Fruit fly (Drosophila melanogaster) Kc167 (cell line): ENCODE results near the gene CG5787.

ENCODE experiments used
- Myc ChIP-seq: fragments of >200 bp; optimal IDR thresholded peaks from 2 replicates; lab custom pipeline; 2017; ENCODE audit warnings: missing external identifiers
- Sin3A ChIP-seq: fragments of >200 bp; optimal IDR thresholded peaks from 2 replicates; lab custom pipeline; 2018; ENCODE audit warnings: missing external identifiers
- psq ChIP-seq: fragments of >200 bp; optimal IDR thresholded peaks from 2 replicates; lab custom pipeline; 2017; ENCODE audit warnings: missing external identifiers

- no peak for TF ChIP-seq Sin3A (lab: Kevin White, UChicago)
- TF ChIP-seq Myc = no peak
- TF ChIP-seq psq = no peak
Measured at dm6 chr2L:12750060-12750459, 37.3 kb upstream of the CG5787 start.
